Worm (Caenorhabditis elegans) whole organism, late embryonic: ENCODE measurements around the gene C05E7.3.

Experiments
- F13H6.1 ChIP-seq: sonication (generic microtip); optimal IDR thresholded peaks from 2 replicates; lab custom pipeline; 2016; ENCODE audit warnings: missing genetic modification characterization, missing compliant biosample characterization
- K09A11.1 ChIP-seq: sonication (generic microtip); optimal IDR thresholded peaks from 2 replicates; lab custom pipeline; 2017; ENCODE audit warnings: antibody characterized with exemption, mild to moderate bottlenecking, missing genetic modification characterization, missing compliant biosample characterization; ENCODE audit not compliant: insufficient read depth
- ahr-1 ChIP-seq: sonication (generic microtip); optimal IDR thresholded peaks from 2 replicates; lab custom pipeline; 2016; ENCODE audit warnings: missing genetic modification characterization, missing compliant biosample characterization
- ama-1 ChIP-seq: fragments of 150-350 bp; optimal IDR thresholded peaks from 2 replicates; lab custom pipeline; 2014
- ceh-18 ChIP-seq: sonication (generic microtip); optimal IDR thresholded peaks from 2 replicates; lab custom pipeline; 2016; ENCODE audit warnings: missing genetic modification characterization, missing compliant biosample characterization
- ceh-19 ChIP-seq: fragments of 200-800 bp; sonication (Bioruptor generic); optimal IDR thresholded peaks from 2 replicates; lab custom pipeline; 2018; ENCODE audit warnings: mild to moderate bottlenecking, missing genetic modification characterization, missing compliant biosample characterization
- ceh-34 ChIP-seq: sonication (generic microtip); optimal IDR thresholded peaks from 2 replicates; lab custom pipeline; 2016; ENCODE audit warnings: mild to moderate bottlenecking, missing genetic modification characterization, missing compliant biosample characterization
- ceh-6 ChIP-seq: fragments of 200-800 bp; sonication (Bioruptor generic); optimal IDR thresholded peaks from 2 replicates; lab custom pipeline; 2018; ENCODE audit warnings: mild to moderate bottlenecking, missing genetic modification characterization, missing compliant biosample characterization
- che-1 ChIP-seq: sonication (generic microtip); optimal IDR thresholded peaks from 2 replicates; lab custom pipeline; 2016; ENCODE audit warnings: mild to moderate bottlenecking, missing genetic modification characterization, missing compliant biosample characterization
- dve-1 ChIP-seq: sonication (generic microtip); optimal IDR thresholded peaks from 2 replicates; lab custom pipeline; 2017; ENCODE audit warnings: antibody characterized with exemption, mild to moderate bottlenecking, missing genetic modification characterization, missing compliant biosample characterization
- elt-4 ChIP-seq: sonication (generic microtip); optimal IDR thresholded peaks from 2 replicates; lab custom pipeline; 2016; ENCODE audit warnings: missing genetic modification characterization, missing compliant biosample characterization
- ets-4 ChIP-seq: sonication (generic microtip); optimal IDR thresholded peaks from 2 replicates; lab custom pipeline; 2016; ENCODE audit warnings: missing genetic modification characterization, missing compliant biosample characterization
- eyg-1 ChIP-seq: sonication (generic microtip); optimal IDR thresholded peaks from 2 replicates; lab custom pipeline; 2016; ENCODE audit warnings: missing genotype, missing genetic modification characterization, missing compliant biosample characterization
- fax-1 ChIP-seq: sonication (generic microtip); optimal IDR thresholded peaks from 2 replicates; lab custom pipeline; 2016; ENCODE audit warnings: missing genotype, missing genetic modification characterization, missing compliant biosample characterization
- fkh-6 ChIP-seq: sonication (generic microtip); optimal IDR thresholded peaks from 2 replicates; lab custom pipeline; 2016; ENCODE audit warnings: missing genetic modification characterization, missing compliant biosample characterization
- gmeb-2 ChIP-seq: sonication (generic microtip); optimal IDR thresholded peaks from 2 replicates; lab custom pipeline; 2016; ENCODE audit warnings: missing genetic modification characterization, inconsistent platforms, missing compliant biosample characterization
- hlh-13 ChIP-seq: fragments of 200-800 bp; sonication (Bioruptor generic); optimal IDR thresholded peaks from 2 replicates; lab custom pipeline; 2018; ENCODE audit warnings: mild to moderate bottlenecking, missing genetic modification characterization, missing compliant biosample characterization
- hlh-30 ChIP-seq: sonication (generic microtip); optimal IDR thresholded peaks from 2 replicates; lab custom pipeline; 2017; ENCODE audit warnings: antibody characterized with exemption, missing genetic modification characterization, missing compliant biosample characterization; ENCODE audit not compliant: insufficient read depth
- hlh-6 ChIP-seq: sonication (generic microtip); optimal IDR thresholded peaks from 2 replicates; lab custom pipeline; 2016; ENCODE audit warnings: missing genotype, missing genetic modification characterization, missing compliant biosample characterization
- hlh-8 ChIP-seq: sonication (generic microtip); optimal IDR thresholded peaks from 2 replicates; lab custom pipeline; 2016; ENCODE audit warnings: missing genotype, missing genetic modification characterization, missing compliant biosample characterization
- mec-3 ChIP-seq: sonication (generic microtip); optimal IDR thresholded peaks from 2 replicates; lab custom pipeline; 2016; ENCODE audit warnings: borderline replicate concordance, missing genetic modification characterization, missing compliant biosample characterization
- nhr-11 ChIP-seq: fragments of 150-350 bp; optimal IDR thresholded peaks from 2 replicates; lab custom pipeline; 2014; ENCODE audit warnings: missing biosample characterization, missing genetic modification characterization
- npax-4 ChIP-seq: sonication (generic microtip); optimal IDR thresholded peaks from 2 replicates; lab custom pipeline; 2016; ENCODE audit warnings: missing genetic modification characterization, missing compliant biosample characterization
- odd-2 ChIP-seq: sonication (generic microtip); optimal IDR thresholded peaks from 2 replicates; lab custom pipeline; 2017; ENCODE audit warnings: antibody characterized with exemption, mild to moderate bottlenecking, missing genetic modification characterization, missing compliant biosample characterization
- pat-9 ChIP-seq: fragments of 200-800 bp; sonication (Bioruptor generic); optimal IDR thresholded peaks from 2 replicates; lab custom pipeline; 2018; ENCODE audit warnings: mild to moderate bottlenecking, missing genetic modification characterization, moderate library complexity, missing compliant biosample characterization
- pax-1 ChIP-seq: fragments of 150-350 bp; optimal IDR thresholded peaks from 2 replicates; lab custom pipeline; 2014; ENCODE audit warnings: missing biosample characterization, missing genetic modification characterization
- pha-2 ChIP-seq: sonication (generic microtip); optimal IDR thresholded peaks from 2 replicates; lab custom pipeline; 2017; ENCODE audit warnings: mild to moderate bottlenecking, missing genetic modification characterization, missing compliant biosample characterization
- pha-4 ChIP-seq: fragments of 150-350 bp; optimal IDR thresholded peaks from 2 replicates; lab custom pipeline; 2018; ENCODE audit warnings: missing biosample characterization, missing genetic modification reagents, missing genetic modification characterization
- pqm-1 ChIP-seq: sonication (generic microtip); optimal IDR thresholded peaks from 2 replicates; lab custom pipeline; 2016; ENCODE audit warnings: missing genetic modification characterization, missing compliant biosample characterization
- sdc-2 ChIP-seq: sonication (generic microtip); optimal IDR thresholded peaks from 2 replicates; lab custom pipeline; 2016; ENCODE audit warnings: missing genotype, missing genetic modification characterization, missing compliant biosample characterization
- tbx-2 ChIP-seq: sonication (generic microtip); optimal IDR thresholded peaks from 2 replicates; lab custom pipeline; 2016; ENCODE audit warnings: missing genetic modification characterization, missing compliant biosample characterization
- tbx-7 ChIP-seq: sonication (generic microtip); optimal IDR thresholded peaks from 2 replicates; lab custom pipeline; 2016; ENCODE audit warnings: missing genotype, missing genetic modification characterization, missing compliant biosample characterization
- unc-42 ChIP-seq: sonication (generic microtip); optimal IDR thresholded peaks from 2 replicates; lab custom pipeline; 2016; ENCODE audit warnings: missing genotype, missing genetic modification characterization, missing compliant biosample characterization
- ztf-16 ChIP-seq: sonication (generic microtip); optimal IDR thresholded peaks from 2 replicates; lab custom pipeline; 2017; ENCODE audit warnings: missing genetic modification characterization, missing compliant biosample characterization

Gene C05E7.3

ce11 chrX:12928753-12929152 lies 17.7 kb downstream of the C05E7.3 start:
- no peak for TF ChIP-seq ztf-16
- TF ChIP-seq K09A11.1: no peak
- no peak for TF ChIP-seq fkh-6 (tag; lab: Kevin White, UChicago)
- no peak for TF ChIP-seq unc-42 (tag; lab: Kevin White, UChicago)
- TF ChIP-seq pha-4 (tag; lab: Kevin White, UChicago): no peak
- no peak for TF ChIP-seq hlh-8 (tag; lab: Kevin White, UChicago)
- no peak for TF ChIP-seq ceh-19 (GFP tag; lab: Kevin White, UChicago)
- no peak for TF ChIP-seq elt-4 (tag; lab: Kevin White, UChicago)
- TF ChIP-seq sdc-2: no peak
- no peak for TF ChIP-seq che-1
- TF ChIP-seq npax-4 (tag; lab: Kevin White, UChicago): no peak
- TF ChIP-seq ceh-6: no peak
- no peak for TF ChIP-seq dve-1
- no peak for TF ChIP-seq hlh-13 (GFP tag; lab: Kevin White, UChicago)

- TF ChIP-seq hlh-6 (tag; lab: Kevin White, UChicago): no peak
- TF ChIP-seq gmeb-2 (tag; lab: Kevin White, UChicago): no peak
- no peak for TF ChIP-seq tbx-7
- no peak for TF ChIP-seq ceh-18 (tag; lab: Kevin White, UChicago)
- no peak for TF ChIP-seq F13H6.1 (tag; lab: Kevin White, UChicago)
Measured at ce11 chrX:12926998-12927397, 19.4 kb downstream of the C05E7.3 start.

- no peak for TF ChIP-seq hlh-30
- no peak for TF ChIP-seq ceh-34
- TF ChIP-seq pqm-1 (tag; lab: Kevin White, UChicago): no peak
- TF ChIP-seq pha-4 (tag; lab: Kevin White, UChicago): no peak
- no peak for TF ChIP-seq pat-9 (tag; lab: Kevin White, UChicago)
- no peak for TF ChIP-seq odd-2
- TF ChIP-seq nhr-11 (tag; lab: Kevin White, UChicago): no peak
- TF ChIP-seq eyg-1 (tag; lab: Kevin White, UChicago): no peak
Measured at ce11 chrX:12918454-12918853, 28.0 kb downstream of the C05E7.3 start.

DNA sequence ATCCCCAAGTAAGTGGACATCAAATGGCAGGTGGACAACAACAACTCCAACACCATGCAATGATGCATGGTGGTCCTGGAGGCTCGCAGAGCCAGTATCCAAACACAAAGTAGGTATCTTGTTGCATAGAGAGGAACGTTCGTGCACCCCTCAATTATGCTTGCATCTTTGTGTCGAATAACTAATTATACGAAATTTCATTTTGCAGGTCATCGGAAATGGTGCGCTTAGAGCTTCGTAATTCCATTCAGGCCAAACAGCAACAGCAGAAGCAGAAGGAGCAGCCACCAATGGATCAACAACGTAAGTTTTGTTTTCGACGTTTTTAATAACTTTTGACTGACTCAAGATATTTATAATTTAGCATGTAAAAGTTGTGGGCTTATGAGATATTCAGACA lies 30.0 kb downstream of the C05E7.3 start:
- no peak for TF ChIP-seq ama-1
- TF ChIP-seq unc-42 (tag; lab: Kevin White, UChicago): peak; percentile 69

ce11 chrX:12915693-12916092 lies 30.7 kb downstream of the C05E7.3 start:
- TF ChIP-seq pax-1 (tag; lab: Kevin White, UChicago) (no peak), tbx-2 (no peak), ahr-1 (tag; lab: Kevin White, UChicago) (no peak), ets-4 (tag; lab: Kevin White, UChicago) (no peak), pha-2 (no peak), tbx-7 (no peak), F13H6.1 (tag; lab: Kevin White, UChicago) (no peak), hlh-6 (tag; lab: Kevin White, UChicago) (no peak)
- TF ChIP-seq, all 69 proteins: peak for 0

ce11 chrX:12915058-12915457 lies 31.4 kb downstream of the C05E7.3 start:
- TF ChIP-seq fkh-6 (tag; lab: Kevin White, UChicago) (no peak), ets-4 (tag; lab: Kevin White, UChicago) (no peak)

- TF ChIP-seq hlh-30 (peak; percentile 72), mec-3 (tag; lab: Kevin White, UChicago) (no peak), fax-1 (tag; lab: Kevin White, UChicago) (no peak), ets-4 (tag; lab: Kevin White, UChicago) (no peak), hlh-13 (GFP tag; lab: Kevin White, UChicago) (no peak)
Measured at ce11 chrX:12914209-12914608, 32.2 kb downstream of the C05E7.3 start.
